Worm (Caenorhabditis elegans) whole organism, L3 larva: ENCODE measurements around the gene tag-276.

ENCODE experiments used
- ceh-82 ChIP-seq: fragments of 150-350 bp; optimal IDR thresholded peaks from 2 replicates; lab custom pipeline; 2014; ENCODE audit warnings: missing biosample characterization, missing genetic modification characterization
- elt-3 ChIP-seq, 3 experiments: fragments of 150-350 bp in 1 of 3; sonication (generic microtip) in 2 of 3; optimal IDR thresholded peaks; 2 replicates in 2 of 3; 4 replicates in 1 of 3; lab custom pipeline; 2014 to 2017; ENCODE audit warnings: missing biosample characterization in 3 of 3, missing genetic modification characterization in 3 of 3
- nhr-76 ChIP-seq: fragments of 150-350 bp; sonication (generic microtip); optimal IDR thresholded peaks from 5 replicates; lab custom pipeline; 2014; ENCODE audit warnings: missing biosample characterization, missing genetic modification characterization
- pqm-1 ChIP-seq: fragments of 150-350 bp; optimal IDR thresholded peaks from 2 replicates; lab custom pipeline; 2017; ENCODE audit warnings: missing biosample characterization, missing genetic modification characterization, inconsistent platforms
- tbx-2 ChIP-seq: sonication (generic microtip); optimal IDR thresholded peaks from 2 replicates; lab custom pipeline; 2016; ENCODE audit warnings: mild to moderate bottlenecking, missing genetic modification characterization, missing compliant biosample characterization
- zag-1 ChIP-seq: fragments of 150-350 bp; optimal IDR thresholded peaks from 2 replicates; lab custom pipeline; 2014; ENCODE audit warnings: missing biosample characterization, missing genetic modification characterization
- ztf-11 ChIP-seq: fragments of 150-350 bp; optimal IDR thresholded peaks from 2 replicates; lab custom pipeline; 2014; ENCODE audit warnings: missing biosample characterization, missing genetic modification characterization

DNA sequence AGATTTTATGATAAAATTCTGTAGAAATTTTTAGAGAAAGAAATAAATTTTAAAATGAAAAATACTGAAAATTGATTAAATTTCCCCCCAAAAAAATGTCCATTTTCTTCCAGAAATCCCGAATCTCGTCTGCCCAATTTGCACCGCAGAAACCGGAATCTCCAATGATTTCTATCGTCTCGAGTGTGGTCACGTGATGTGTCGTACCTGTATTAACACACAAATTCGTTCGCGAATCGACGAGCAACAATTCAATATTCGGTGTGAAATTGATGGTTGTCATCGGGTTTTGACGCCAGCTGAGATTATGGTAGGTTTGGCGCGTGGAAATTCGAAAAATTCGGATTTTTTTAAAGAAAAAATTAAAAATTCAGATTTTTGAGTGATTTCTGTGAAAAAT is 47.6 kb upstream of the tag-276 start:
- TF ChIP-seq pqm-1: no peak
- no peak for TF ChIP-seq tbx-2
- no peak for TF ChIP-seq ceh-82 (tag; lab: Kevin White, UChicago)
- TF ChIP-seq elt-3 (tag; optimal IDR thresholded peaks at IDR 0.05; lab: Kevin White, UChicago): no peak
- no peak for TF ChIP-seq zag-1
- TF ChIP-seq nhr-76 (tag; lab: Kevin White, UChicago): no peak
- no peak for TF ChIP-seq ztf-11 (tag; lab: Kevin White, UChicago)
